Fruit fly (Drosophila melanogaster) whole organism, embryonic: Measurements from ENCODE around the gene Dora.

Source experiments
- CG43689 ChIP-seq: fragments of 200-800 bp; sonication (Bioruptor generic); IDR thresholded peaks from 2 replicates; pipeline ENCODE4 v1.3.6; 2022; ENCODE audit warnings: missing biosample characterization, missing genetic modification characterization
- CG6654 ChIP-seq: fragments of 200-800 bp; sonication (Bioruptor generic); optimal IDR thresholded peaks from 2 replicates; lab custom pipeline; 2017; ENCODE audit warnings: missing biosample characterization, mild to moderate bottlenecking, missing genetic modification characterization
- CG7963 ChIP-seq: fragments of 200-800 bp; sonication (Bioruptor generic); IDR thresholded peaks from 3 replicates; pipeline ENCODE4 v1.3.6; 2022; ENCODE audit warnings: missing biosample characterization, missing genetic modification characterization; ENCODE audit not compliant: partially characterized antibody
- Dll ChIP-seq: fragments of 200-800 bp; sonication (Bioruptor generic); IDR thresholded peaks from 4 replicates; pipeline ENCODE4 v1.3.6; 2022; ENCODE audit warnings: missing biosample characterization, missing genetic modification characterization; ENCODE audit not compliant: partially characterized antibody

DNA sequence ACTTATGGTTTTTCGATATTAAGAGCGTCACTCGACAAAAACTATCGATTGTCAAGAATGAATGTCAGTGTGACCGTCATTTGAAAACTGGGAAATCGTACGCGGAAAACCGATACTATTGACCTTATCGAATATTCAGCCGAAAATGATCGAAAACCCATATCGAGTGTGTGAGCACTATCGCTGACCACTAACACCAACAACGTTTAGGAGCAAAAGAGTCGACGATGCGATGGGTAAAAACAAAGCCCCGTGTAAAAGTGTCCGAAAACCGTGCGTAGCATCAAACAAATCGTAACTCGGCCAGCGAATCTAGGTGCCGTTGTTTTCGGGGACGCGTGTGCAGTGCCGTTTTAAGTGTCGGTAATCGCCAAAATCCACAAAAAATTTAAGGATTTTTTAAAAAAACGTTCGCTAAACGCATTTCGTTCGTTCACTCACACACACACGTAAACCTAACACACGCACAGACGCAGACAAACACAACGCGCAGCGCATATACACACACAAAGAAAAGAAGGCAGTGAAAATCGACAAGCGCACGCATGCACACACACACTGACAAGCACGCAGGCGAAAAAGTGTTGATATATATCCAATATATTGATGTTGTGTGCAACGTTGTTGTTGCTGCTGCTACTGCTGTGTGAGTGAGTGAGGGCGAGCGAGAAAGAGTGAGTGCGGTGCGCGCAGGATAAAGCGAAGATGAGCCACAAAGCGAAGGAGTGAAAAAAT, at the start of gene Dora, which contains the start of gene CG7326:
- no peak for TF ChIP-seq CG6654 (GFP tag; lab: Kevin White, UChicago)
- peak; percentile 91 for TF ChIP-seq CG7963 (GFP tag; lab: Robert Waterston, UW)
- peak; percentile 87 for TF ChIP-seq Dll (GFP tag; lab: Robert Waterston, UW)
- no peak for TF ChIP-seq CG43689 (GFP tag; lab: Robert Waterston, UW)
